Worm (Caenorhabditis elegans): ENCODE data around the gene unc-39.

unc-39 gene

ce11 chrV:14355738-14356368 is 17.0 kb upstream of the unc-39 start, which contains the start of gene cyn-1:
TSS of gene cyn-1 (plus strand) at chrV:14356076.
- TF ChIP-seq unc-62 (GFP tag; optimal IDR thresholded peaks at IDR 0.05), result no peak

- TF ChIP-seq unc-62 (GFP tag; optimal IDR thresholded peaks at IDR 0.05), result no peak
These were observed 14.3 kb upstream of the unc-39 start, which contains the start of gene Y49A3A.4 for ce11 chrV:14358577-14358976. TSS of gene Y49A3A.4 (minus strand) at chrV:14358890.

DNA sequence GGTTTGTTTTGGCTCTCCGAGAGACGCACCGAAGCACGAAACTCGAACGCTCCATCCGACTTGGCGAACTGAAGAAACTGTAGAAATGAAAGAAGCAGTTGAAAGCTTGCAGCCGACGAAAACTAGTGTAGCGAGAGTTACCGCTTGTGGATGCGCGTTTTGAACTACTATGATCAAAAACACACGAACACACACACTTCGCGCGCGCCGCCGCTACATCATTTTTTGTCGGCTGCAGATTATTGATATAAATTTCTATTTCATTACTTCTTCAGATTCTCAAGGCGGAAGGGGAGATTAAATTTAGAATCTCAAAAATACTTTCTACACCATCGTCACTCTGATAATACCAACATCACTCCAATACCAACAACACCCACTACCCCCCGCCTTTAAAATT is 10.9 kb upstream of the unc-39 start:
- no peak for TF ChIP-seq unc-62 (GFP tag; optimal IDR thresholded peaks at IDR 0.05)

- TF ChIP-seq unc-62 (GFP tag; optimal IDR thresholded peaks at IDR 0.05), result no peak
These were observed 8.2 kb upstream of the unc-39 start for ce11 chrV:14364586-14365248.

DNA sequence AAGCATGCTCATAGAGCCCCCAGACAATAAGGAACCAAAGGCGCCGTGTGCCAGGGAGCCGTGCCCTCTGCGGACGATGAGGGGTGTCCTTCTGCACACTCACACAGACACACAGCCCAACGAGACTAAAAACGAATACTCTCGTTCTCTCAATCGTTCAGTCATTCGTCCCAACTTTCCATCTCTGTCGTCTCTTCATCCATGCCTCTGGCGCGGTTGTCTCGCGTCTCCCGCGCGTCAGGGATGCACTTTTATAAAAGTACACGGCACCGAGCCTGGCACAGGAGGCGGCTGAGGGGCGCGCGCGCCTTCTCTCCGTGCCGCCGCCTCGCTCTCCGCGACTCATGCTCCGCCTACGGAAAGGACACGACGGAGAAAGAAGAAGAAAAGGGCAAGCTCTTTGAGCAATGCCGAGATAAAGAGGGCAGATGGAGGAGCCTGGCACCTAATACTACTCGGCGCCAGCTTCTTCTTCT is 6.3 kb upstream of the unc-39 start:
- no peak for TF ChIP-seq unc-62 (GFP tag; optimal IDR thresholded peaks at IDR 0.05)

DNA sequence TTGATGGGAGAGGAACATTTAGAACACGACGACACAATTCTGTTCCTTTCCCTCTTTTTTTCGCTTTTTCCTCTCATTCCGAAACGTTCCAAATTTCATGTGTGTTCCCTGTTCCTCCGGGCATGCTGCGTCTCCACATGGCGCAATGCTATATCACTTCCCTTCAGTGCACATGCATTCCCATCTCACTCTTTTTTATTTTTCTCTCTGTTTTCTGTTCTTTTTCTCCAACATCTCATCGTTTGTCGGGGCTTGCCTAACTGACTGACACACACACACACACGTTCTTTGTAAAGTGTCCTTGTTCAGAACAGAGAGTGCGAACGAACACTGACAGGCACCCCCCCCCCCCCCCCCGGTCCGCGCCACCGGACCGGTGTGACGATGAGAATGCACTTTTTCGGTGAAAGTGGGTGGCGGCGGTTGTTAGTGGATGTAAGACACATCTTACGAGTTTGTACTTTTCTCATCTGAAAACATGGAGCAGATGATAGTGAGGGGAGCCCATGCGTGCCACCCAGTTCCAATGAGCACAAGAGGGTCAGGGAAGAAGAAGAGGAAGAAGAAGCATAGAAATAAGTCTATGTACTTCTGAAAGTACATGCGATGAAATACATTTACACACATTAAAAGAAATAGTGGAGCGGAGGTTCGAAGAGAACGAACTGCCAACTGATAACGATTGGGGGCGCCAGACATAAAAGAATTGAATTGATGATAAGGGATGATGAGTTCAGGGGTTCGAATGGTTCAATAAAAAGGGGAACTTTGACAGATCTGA is 4.4 kb upstream of the unc-39 start:
- TF ChIP-seq unc-62 (GFP tag; optimal IDR thresholded peaks at IDR 0.05), result no peak

- no peak for TF ChIP-seq unc-62 (GFP tag; optimal IDR thresholded peaks at IDR 0.05)
These were observed 3.5 kb upstream of the unc-39 start for ce11 chrV:14369412-14369811.

DNA sequence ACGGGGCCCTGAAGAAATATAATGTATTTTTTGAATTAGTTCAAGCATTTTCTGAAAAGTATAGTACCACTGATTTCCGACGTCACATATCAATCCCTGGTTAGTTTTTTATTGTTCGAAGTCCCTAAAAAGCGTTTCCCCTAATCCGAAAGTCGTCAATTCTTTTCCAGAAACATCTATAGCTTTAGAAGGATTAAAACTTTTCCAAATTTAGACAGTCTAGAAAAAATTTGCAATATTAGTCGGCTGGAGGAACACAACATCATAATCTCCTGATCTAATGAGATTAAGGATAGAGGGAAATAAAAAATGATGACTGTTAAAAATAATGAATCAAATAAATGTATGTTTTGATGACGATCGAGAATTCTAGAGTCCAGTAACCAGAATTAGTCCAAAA is 5.2 kb downstream of the unc-39 start:
- no peak for TF ChIP-seq unc-62 (GFP tag; optimal IDR thresholded peaks at IDR 0.05)

DNA sequence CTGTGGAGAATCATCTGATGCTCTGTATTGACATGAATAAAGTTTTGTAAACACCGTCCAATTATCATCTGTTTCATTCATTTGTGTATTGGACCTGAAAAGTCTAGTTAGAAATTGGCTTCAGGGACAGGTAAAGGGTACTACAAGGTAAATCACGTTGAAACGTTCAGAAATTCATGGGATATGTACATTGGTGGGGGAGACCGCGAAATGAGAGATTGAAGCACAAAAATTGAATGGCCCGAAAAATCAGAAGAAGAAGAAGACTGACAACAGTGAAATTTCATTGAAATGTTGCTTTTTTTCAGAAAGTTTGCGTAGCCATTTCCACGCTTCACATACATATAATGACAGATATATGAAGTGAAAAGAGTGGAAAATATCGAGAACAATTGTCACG is 6.1 kb downstream of the unc-39 start, which contains the start of gene npr-43:
npr-43 (minus strand) TSS at position 101 of the 400 bp plus-strand sequence.
- no peak for TF ChIP-seq unc-62 (GFP tag; optimal IDR thresholded peaks at IDR 0.05)

- no peak for TF ChIP-seq unc-62 (GFP tag; optimal IDR thresholded peaks at IDR 0.05)
These were observed 7.4 kb downstream of the unc-39 start for ce11 chrV:14380242-14380641.

- TF ChIP-seq unc-62 (GFP tag; optimal IDR thresholded peaks at IDR 0.05), result no peak
These were observed 19.0 kb downstream of the unc-39 start, which contains the start of gene C15H11.10 for ce11 chrV:14391830-14392229. TSS of gene C15H11.10 (plus strand) at chrV:14392130.

DNA sequence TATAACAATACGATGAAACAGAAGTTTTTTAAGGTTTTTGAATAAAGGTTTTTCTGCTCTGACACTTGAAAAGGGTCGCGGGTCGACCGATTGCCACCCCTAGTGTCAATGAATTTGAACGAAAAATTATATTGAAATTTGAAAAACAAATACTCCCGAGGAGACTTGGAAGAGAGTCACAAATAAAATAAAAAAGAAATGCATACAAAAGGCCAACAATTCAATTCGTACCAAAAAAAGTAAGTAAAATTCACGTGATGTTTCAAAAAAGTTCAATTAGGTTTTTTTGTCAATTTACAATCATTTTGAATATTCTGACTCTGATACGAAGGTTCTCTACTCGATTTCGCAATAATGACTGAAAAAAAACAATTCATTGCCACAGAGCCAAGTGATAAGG is 20.6 kb downstream of the unc-39 start, which contains the start of gene C15H11.1:
C15H11.1 (plus strand) TSS at position 301 of the 400 bp plus-strand sequence.
- no peak for TF ChIP-seq unc-62 (GFP tag; optimal IDR thresholded peaks at IDR 0.05)

DNA sequence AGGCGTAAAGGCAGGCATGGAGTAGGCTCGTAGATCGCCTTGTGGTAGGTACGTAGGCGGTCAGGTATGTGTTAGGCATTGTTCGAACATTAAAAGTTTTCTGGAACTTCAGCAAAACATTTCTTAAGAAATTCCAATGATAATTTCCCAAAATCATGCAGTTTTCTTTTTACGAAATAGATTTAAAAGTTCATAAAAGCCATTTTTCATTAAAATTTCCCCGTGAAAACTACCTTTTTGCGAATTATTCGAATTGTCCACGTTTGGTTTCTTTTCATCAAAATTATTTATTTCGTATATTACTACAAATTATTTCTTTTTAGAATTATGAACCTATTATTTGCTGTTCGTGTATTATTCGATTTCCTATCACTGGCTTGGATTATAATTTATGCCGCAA is 21.9 kb downstream of the unc-39 start, which contains the start of gene C15H11.13:
C15H11.13 (plus strand) TSS at position 301 of the 400 bp plus-strand sequence.
- TF ChIP-seq unc-62 (GFP tag; optimal IDR thresholded peaks at IDR 0.05), result no peak

ce11 chrV:14396123-14396669 is 23.3 kb downstream of the unc-39 start:
- no peak for TF ChIP-seq unc-62 (GFP tag; optimal IDR thresholded peaks at IDR 0.05)

DNA sequence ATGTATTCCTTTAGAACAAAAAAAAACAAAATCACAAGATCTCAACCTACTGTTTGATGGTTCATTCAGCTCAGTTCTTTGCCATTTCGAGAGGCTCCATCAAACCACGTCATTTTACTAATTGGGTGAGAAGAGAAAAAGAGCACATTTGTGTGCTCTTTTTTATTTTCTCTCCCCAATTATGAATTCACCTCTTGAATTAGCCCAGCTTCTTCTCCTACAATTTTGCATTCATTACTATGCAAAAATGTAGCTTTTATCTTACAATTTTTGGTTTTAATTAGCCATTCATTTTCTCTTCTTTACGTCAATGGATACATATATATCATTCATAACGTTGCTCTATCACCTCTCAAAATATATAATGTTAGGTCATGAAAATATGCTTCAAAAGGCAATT is 32.8 kb downstream of the unc-39 start:
- TF ChIP-seq unc-62 (GFP tag; optimal IDR thresholded peaks at IDR 0.05), result no peak

DNA sequence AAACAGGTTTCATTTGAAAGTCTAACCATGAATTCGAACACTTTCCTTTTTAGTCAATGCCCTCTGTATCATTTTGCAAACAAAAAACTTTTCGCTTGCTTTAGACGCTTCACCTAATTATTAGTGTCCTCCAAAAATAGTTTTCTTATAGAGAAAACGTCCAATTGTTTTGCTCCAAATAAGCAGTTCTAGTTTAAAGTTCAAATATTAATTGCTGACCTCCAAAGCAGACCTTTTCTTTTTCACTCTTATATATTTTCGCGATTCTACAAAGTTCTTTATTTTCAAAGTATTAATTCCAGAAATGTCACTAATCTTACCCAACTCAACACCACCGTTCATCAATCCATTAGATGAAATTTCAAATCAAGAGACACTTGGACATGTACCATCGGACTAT is 35.9 kb downstream of the unc-39 start, which contains the start of gene gnrr-2:
gnrr-2 (plus strand) TSS at position 301 of the 400 bp plus-strand sequence.
- no peak for TF ChIP-seq unc-62 (GFP tag; optimal IDR thresholded peaks at IDR 0.05)
